Worm (Caenorhabditis elegans): ENCODE data around the gene R09A8.5.

- TF ChIP-seq T22C8.4 (GFP tag; IDR thresholded peaks at IDR 0.05) (no peak), ztf-23 (GFP tag; IDR thresholded peaks at IDR 0.05) (no peak), ref-1 (GFP tag; conservative IDR thresholded peaks at IDR 0.05) (no peak), tab-1 (GFP tag; IDR thresholded peaks at IDR 0.05) (no peak), med-1 (GFP tag; optimal IDR thresholded peaks at IDR 0.05; ENCODE audit: insufficient read depth) (no peak), flt-1 (GFP tag; IDR thresholded peaks at IDR 0.05) (no peak), klf-2 (GFP tag; conservative IDR thresholded peaks at IDR 0.05) (no peak)
Measured at ce11 chrX:12630005-12630404, 10.4 kb downstream of the R09A8.5 start.
